Worm (Caenorhabditis elegans) whole organism, L1 larva: ENCODE results near the gene F48G7.12.

Experiments used
- ama-1 ChIP-seq: fragments of 150-350 bp; optimal IDR thresholded peaks from 2 replicates; lab custom pipeline; 2014
- elt-2 ChIP-seq: sonication (generic microtip); optimal IDR thresholded peaks from 2 replicates; lab custom pipeline; 2016; ENCODE audit warnings: missing genetic modification characterization, mild to moderate bottlenecking, inconsistent platforms, missing compliant biosample characterization, missing genetic modification reagents
- fkh-10 ChIP-seq: sonication (generic microtip); optimal IDR thresholded peaks from 2 replicates; lab custom pipeline; 2017; ENCODE audit warnings: missing biosample characterization, missing genetic modification reagents, missing genetic modification characterization
- lsy-2 ChIP-seq, 2 experiments: fragments of 150-350 bp; optimal IDR thresholded peaks; 2 replicates each; lab custom pipeline; 2014; ENCODE audit warnings: missing biosample characterization in 2 of 2, missing genetic modification characterization in 2 of 2
- snu-23 ChIP-seq: sonication (generic microtip); optimal IDR thresholded peaks from 2 replicates; lab custom pipeline; 2016; ENCODE audit warnings: missing genetic modification characterization, missing compliant biosample characterization

- peak; percentile 8 for TF ChIP-seq elt-2
- TF ChIP-seq lsy-2 (tag; optimal IDR thresholded peaks at IDR 0.05; lab: Kevin White, UChicago), result no peak
- TF ChIP-seq snu-23 (GFP tag; lab: Kevin White, UChicago), result peak; percentile 27
- TF ChIP-seq ama-1, result no peak
- no peak for TF ChIP-seq fkh-10 (GFP tag; lab: Kevin White, UChicago)
Observed at ce11 chrV:667459-667858, 21.4 kb upstream of the F48G7.12 start, which contains the start of gene nhr-180.
